Worm (Caenorhabditis elegans) whole organism, L4 larva: ENCODE measurements around the gene F15A8.1.

Experiments
- F37D6.2 ChIP-seq: sonication (generic microtip); optimal IDR thresholded peaks from 2 replicates; lab custom pipeline; 2016; ENCODE audit warnings: mild to moderate bottlenecking, missing genetic modification characterization, missing compliant biosample characterization
- F49E8.2 ChIP-seq: sonication (generic microtip); optimal IDR thresholded peaks from 2 replicates; lab custom pipeline; 2016; ENCODE audit warnings: missing compliant biosample characterization, mild to moderate bottlenecking, missing genetic modification characterization, borderline replicate concordance
- Y48G9A.11 ChIP-seq: fragments of 200-800 bp; sonication (Bioruptor generic); IDR thresholded peaks from 2 replicates; pipeline ENCODE4 v1.3.6; 2022; ENCODE audit warnings: missing genetic modification reagents, missing genetic modification characterization, missing compliant biosample characterization
- ZK337.2 ChIP-seq: fragments of 200-800 bp; sonication (Bioruptor generic); IDR thresholded peaks from 2 replicates; pipeline ENCODE4 v1.3.6; 2022; ENCODE audit warnings: missing genetic modification reagents, missing genetic modification characterization, missing compliant biosample characterization
- ZK546.5 ChIP-seq, 2 experiments: sonication (generic microtip); optimal IDR thresholded peaks; 2 replicates each; lab custom pipeline; 2017; ENCODE audit warnings: missing biosample characterization in 2 of 2, missing genetic modification characterization in 2 of 2
- aha-1 ChIP-seq: fragments of 150-350 bp; peaks from one replicate; lab custom pipeline; 2014; ENCODE audit warnings: missing biosample characterization, missing genetic modification characterization
- ama-1 ChIP-seq: fragments of 150-350 bp; optimal IDR thresholded peaks from 2 replicates; lab custom pipeline; 2014; ENCODE audit warnings: inconsistent platforms, mixed read lengths
- ceh-28 ChIP-seq: fragments of 150-350 bp; optimal IDR thresholded peaks from 2 replicates; lab custom pipeline; 2014; ENCODE audit warnings: missing biosample characterization, missing genetic modification reagents, missing genetic modification characterization
- ceh-32 ChIP-seq: sonication (generic microtip); optimal IDR thresholded peaks from 2 replicates; lab custom pipeline; 2016; ENCODE audit warnings: mild to moderate bottlenecking, missing genetic modification characterization, missing compliant biosample characterization; ENCODE audit not compliant: poor library complexity
- ceh-62 ChIP-seq: sonication (generic microtip); optimal IDR thresholded peaks from 2 replicates; lab custom pipeline; 2017; ENCODE audit warnings: missing biosample characterization, missing genetic modification characterization
- ceh-82 ChIP-seq: sonication (generic microtip); optimal IDR thresholded peaks from 2 replicates; lab custom pipeline; 2017; ENCODE audit warnings: missing biosample characterization, missing genetic modification characterization
- ctbp-1 ChIP-seq: fragments of 200-800 bp; sonication (Bioruptor generic); IDR thresholded peaks from 2 replicates; pipeline ENCODE4 v1.3.6; 2022; ENCODE audit warnings: missing genetic modification reagents, missing genetic modification characterization, missing compliant biosample characterization
- daf-8 ChIP-seq: fragments of 200-800 bp; sonication (Bioruptor generic); IDR thresholded peaks from 2 replicates; pipeline ENCODE4 v1.3.6; 2022; ENCODE audit warnings: missing genetic modification characterization, missing compliant biosample characterization
- dmd-6 ChIP-seq: fragments of 200-800 bp; sonication (Bioruptor generic); IDR thresholded peaks from 2 replicates; pipeline ENCODE4 v1.3.6; 2022; ENCODE audit warnings: missing genetic modification reagents, missing genetic modification characterization, missing compliant biosample characterization
- dve-1 ChIP-seq: sonication (generic microtip); optimal IDR thresholded peaks from 2 replicates; lab custom pipeline; 2017; ENCODE audit warnings: antibody characterized with exemption, mild to moderate bottlenecking, missing genetic modification characterization, missing compliant biosample characterization; ENCODE audit not compliant: insufficient read depth
- egl-27 ChIP-seq: sonication (generic microtip); optimal IDR thresholded peaks from 3 replicates; lab custom pipeline; 2017; ENCODE audit warnings: missing biosample characterization, missing genetic modification reagents, missing genetic modification characterization
- fkh-10 ChIP-seq: fragments of 150-350 bp; optimal IDR thresholded peaks from 2 replicates; lab custom pipeline; 2014; ENCODE audit warnings: missing biosample characterization, missing genetic modification reagents, missing genetic modification characterization
- hlh-11 ChIP-seq: fragments of 200-800 bp; sonication (Bioruptor generic); optimal IDR thresholded peaks from 2 replicates; lab custom pipeline; 2018; ENCODE audit warnings: mild to moderate bottlenecking, missing genetic modification characterization, missing compliant biosample characterization
- hlh-30 ChIP-seq: sonication (generic microtip); optimal IDR thresholded peaks from 2 replicates; lab custom pipeline; 2017; ENCODE audit warnings: antibody characterized with exemption, mild to moderate bottlenecking, missing genetic modification characterization, missing compliant biosample characterization; ENCODE audit not compliant: insufficient read depth
- hmg-1.1 ChIP-seq: fragments of 200-800 bp; sonication (Bioruptor generic); IDR thresholded peaks from 2 replicates; pipeline ENCODE4 v1.3.6; 2022; ENCODE audit warnings: missing genetic modification reagents, missing genetic modification characterization, missing compliant biosample characterization
- lin-13 ChIP-seq: fragments of 150-350 bp; optimal IDR thresholded peaks from 2 replicates; lab custom pipeline; 2014; ENCODE audit warnings: missing biosample characterization, missing genetic modification reagents, missing genetic modification characterization
- lin-15B ChIP-seq: fragments of 150-350 bp; sonication (generic microtip); optimal IDR thresholded peaks from 3 replicates; lab custom pipeline; 2014; ENCODE audit warnings: missing biosample characterization, missing genetic modification characterization
- lin-39 ChIP-seq: fragments of 150-350 bp; optimal IDR thresholded peaks from 2 replicates; lab custom pipeline; 2014; ENCODE audit warnings: missing biosample characterization, missing genetic modification reagents, missing genetic modification characterization
- madf-5 ChIP-seq, 2 experiments: fragments of 200-800 bp; sonication (Bioruptor generic); IDR thresholded peaks; 2 replicates each; pipeline ENCODE4 v1.3.6; 2022; ENCODE audit warnings: missing compliant biosample characterization in 2 of 2, missing genetic modification characterization in 2 of 2
- mdl-1 ChIP-seq, 2 experiments: fragments of 150-350 bp in 1 of 2; sonication (generic microtip) in 1 of 2; optimal IDR thresholded peaks; 2 replicates each; lab custom pipeline; 2014 to 2017; ENCODE audit warnings: missing biosample characterization in 2 of 2, missing genetic modification characterization in 2 of 2
- mdt-29 ChIP-seq: fragments of 200-800 bp; sonication (Bioruptor generic); IDR thresholded peaks from 2 replicates; pipeline ENCODE4 v1.3.6; 2022; ENCODE audit warnings: missing genetic modification reagents, missing genetic modification characterization, missing compliant biosample characterization
- mes-2 ChIP-seq: sonication (generic microtip); optimal IDR thresholded peaks from 2 replicates; lab custom pipeline; 2016; ENCODE audit warnings: missing genotype, mild to moderate bottlenecking, missing genetic modification characterization, missing compliant biosample characterization; ENCODE audit not compliant: poor library complexity, severe bottlenecking
- mxl-2 ChIP-seq: fragments of 200-800 bp; sonication (Bioruptor generic); conservative IDR thresholded peaks from 2 replicates; pipeline ENCODE4 v1.3.6; 2022; ENCODE audit warnings: missing genetic modification reagents, missing genetic modification characterization, missing compliant biosample characterization
- mxl-3 ChIP-seq: fragments of 200-800 bp; sonication (Bioruptor generic); optimal IDR thresholded peaks from 2 replicates; lab custom pipeline; 2018; ENCODE audit warnings: mild to moderate bottlenecking, missing genetic modification characterization, missing compliant biosample characterization
- nhr-10 ChIP-seq: fragments of 150-350 bp; optimal IDR thresholded peaks from 2 replicates; lab custom pipeline; 2014; ENCODE audit warnings: missing biosample characterization, missing genetic modification characterization
- nhr-102 ChIP-seq: sonication (generic microtip); optimal IDR thresholded peaks from 2 replicates; lab custom pipeline; 2016; ENCODE audit warnings: mild to moderate bottlenecking, missing genetic modification characterization, moderate library complexity, missing compliant biosample characterization
- nhr-28 ChIP-seq: fragments of 150-350 bp; optimal IDR thresholded peaks from 2 replicates; lab custom pipeline; 2014; ENCODE audit warnings: missing biosample characterization, missing genetic modification characterization
- nhr-41 ChIP-seq: fragments of 200-800 bp; sonication (Bioruptor generic); IDR thresholded peaks from 2 replicates; pipeline ENCODE4 v1.3.6; 2022; ENCODE audit warnings: missing genetic modification reagents, missing genetic modification characterization, missing compliant biosample characterization
- nhr-6 ChIP-seq: fragments of 150-350 bp; optimal IDR thresholded peaks from 2 replicates; lab custom pipeline; 2014; ENCODE audit warnings: missing biosample characterization, missing genetic modification characterization
- nhr-76 ChIP-seq: fragments of 150-350 bp; optimal IDR thresholded peaks from 2 replicates; lab custom pipeline; 2014; ENCODE audit warnings: missing biosample characterization, missing genetic modification characterization
- nhr-77 ChIP-seq: fragments of 150-350 bp; optimal IDR thresholded peaks from 2 replicates; lab custom pipeline; 2014; ENCODE audit warnings: missing biosample characterization, missing genetic modification characterization
- php-3 ChIP-seq: fragments of 200-800 bp; sonication (Bioruptor generic); IDR thresholded peaks from 2 replicates; pipeline ENCODE4 v1.3.6; 2022; ENCODE audit warnings: missing genetic modification reagents, missing genetic modification characterization, missing compliant biosample characterization
- pqm-1 ChIP-seq: sonication (generic microtip); optimal IDR thresholded peaks from 2 replicates; lab custom pipeline; 2017; ENCODE audit warnings: missing biosample characterization, missing genetic modification characterization
- rbr-2 ChIP-seq: sonication (generic microtip); optimal IDR thresholded peaks from 2 replicates; lab custom pipeline; 2016; ENCODE audit warnings: missing genotype, missing genetic modification characterization, missing compliant biosample characterization
- sdz-12 ChIP-seq: fragments of 200-800 bp; sonication (Bioruptor generic); optimal IDR thresholded peaks from 2 replicates; lab custom pipeline; 2018; ENCODE audit warnings: mild to moderate bottlenecking, missing genetic modification characterization, missing compliant biosample characterization
- skn-1 ChIP-seq: fragments of 150-350 bp; optimal IDR thresholded peaks from 2 replicates; lab custom pipeline; 2014; ENCODE audit warnings: missing biosample characterization, missing genetic modification characterization
- snpc-4 ChIP-seq: fragments of 150-350 bp; optimal IDR thresholded peaks from 2 replicates; lab custom pipeline; 2014; ENCODE audit warnings: missing biosample characterization, missing genetic modification characterization
- tra-1 ChIP-seq: fragments of 200-800 bp; sonication (Bioruptor generic); IDR thresholded peaks from 2 replicates; pipeline ENCODE4 v1.3.6; 2022; ENCODE audit warnings: missing genetic modification reagents, missing genetic modification characterization, missing compliant biosample characterization
- vab-7 ChIP-seq: fragments of 200-800 bp; sonication (Bioruptor generic); IDR thresholded peaks from 2 replicates; pipeline ENCODE4 v1.3.6; 2022; ENCODE audit warnings: missing genetic modification reagents, missing genetic modification characterization, missing compliant biosample characterization
- zip-2 ChIP-seq: fragments of 150-350 bp; optimal IDR thresholded peaks from 2 replicates; lab custom pipeline; 2014; ENCODE audit warnings: missing biosample characterization, missing genetic modification characterization
- ztf-11 ChIP-seq: fragments of 150-350 bp; optimal IDR thresholded peaks from 2 replicates; lab custom pipeline; 2014; ENCODE audit warnings: missing biosample characterization, missing genetic modification characterization
- ztf-7 ChIP-seq: fragments of 150-350 bp; optimal IDR thresholded peaks from 2 replicates; lab custom pipeline; 2014; ENCODE audit warnings: missing biosample characterization, missing genetic modification characterization

The F15A8.1 gene

DNA sequence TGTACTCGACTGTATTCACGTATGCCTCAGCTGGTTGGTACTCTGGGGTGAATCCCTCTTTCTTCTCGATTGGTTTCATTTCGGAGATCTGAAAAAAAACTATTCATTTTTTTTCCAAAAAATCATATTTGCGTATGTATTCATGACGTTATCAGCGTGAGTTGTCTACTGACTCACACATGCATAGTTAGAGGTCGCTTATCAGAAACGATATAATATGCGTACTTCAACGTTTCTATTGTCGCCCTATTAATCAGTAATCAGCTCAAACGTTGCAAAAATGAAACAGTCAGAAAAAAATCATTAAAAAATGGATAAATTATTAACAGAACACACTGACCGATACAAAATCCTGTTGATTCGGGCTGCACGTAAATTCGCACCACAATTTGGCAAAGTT lies 37.8 kb downstream of the F15A8.1 start (continued):
- TF ChIP-seq ztf-11 (tag; lab: Kevin White, UChicago) (no peak), snpc-4 (tag; lab: Kevin White, UChicago) (no peak), nhr-6 (tag; lab: Kevin White, UChicago) (no peak), nhr-76 (tag; lab: Kevin White, UChicago) (no peak), lin-13 (GFP tag; lab: Kevin White, UChicago) (no peak), mxl-3 (GFP tag; lab: Kevin White, UChicago) (peak; percentile 30), skn-1 (tag; lab: Kevin White, UChicago) (no peak), F37D6.2 (no peak), Y48G9A.11 (no peak), dve-1 (tag; lab: Kevin White, UChicago) (peak; percentile 45), rbr-2 (tag; lab: Kevin White, UChicago) (no peak), hmg-1.1 (GFP tag; lab: Robert Waterston, UW) (no peak), zip-2 (tag; lab: Kevin White, UChicago) (no peak), pqm-1 (tag; lab: Kevin White, UChicago) (peak; percentile 83), vab-7 (GFP tag; lab: Robert Waterston, UW) (no peak), tra-1 (GFP tag; lab: Robert Waterston, UW) (no peak), ctbp-1 (GFP tag; lab: Robert Waterston, UW) (no peak)

DNA sequence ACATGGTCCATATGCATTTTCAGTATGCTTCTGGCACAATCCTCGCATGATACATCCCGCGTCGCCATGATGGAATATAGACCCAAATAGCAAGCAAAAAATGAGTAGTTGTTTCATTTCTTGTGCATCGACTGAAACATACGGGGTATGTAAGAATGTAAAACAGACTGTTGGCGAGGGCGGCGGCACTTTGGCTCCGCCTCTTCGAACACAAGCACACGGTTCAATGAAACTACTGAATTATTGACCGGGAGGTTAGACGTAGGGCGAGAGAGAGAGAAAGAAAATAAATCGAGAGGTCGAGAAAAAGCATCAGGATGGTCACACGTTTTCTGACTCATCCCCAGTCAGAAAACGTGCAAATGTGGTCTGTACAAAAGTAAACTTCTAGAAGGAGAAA lies 39.2 kb downstream of the F15A8.1 start:
- peak; percentile 90 for TF ChIP-seq aha-1 (tag; lab: Kevin White, UChicago)
- no peak for TF ChIP-seq lin-15B (tag; lab: Kevin White, UChicago)
- peak; percentile 15 for TF ChIP-seq nhr-28 (tag; lab: Kevin White, UChicago)
- no peak for TF ChIP-seq ZK337.2 (GFP tag; lab: Robert Waterston, UW)
- TF ChIP-seq hlh-30 (tag; lab: Kevin White, UChicago) = peak; percentile 46
- TF ChIP-seq hlh-11 (tag; lab: Kevin White, UChicago) = peak; percentile 44
- no peak for TF ChIP-seq snpc-4 (tag; lab: Kevin White, UChicago)

DNA sequence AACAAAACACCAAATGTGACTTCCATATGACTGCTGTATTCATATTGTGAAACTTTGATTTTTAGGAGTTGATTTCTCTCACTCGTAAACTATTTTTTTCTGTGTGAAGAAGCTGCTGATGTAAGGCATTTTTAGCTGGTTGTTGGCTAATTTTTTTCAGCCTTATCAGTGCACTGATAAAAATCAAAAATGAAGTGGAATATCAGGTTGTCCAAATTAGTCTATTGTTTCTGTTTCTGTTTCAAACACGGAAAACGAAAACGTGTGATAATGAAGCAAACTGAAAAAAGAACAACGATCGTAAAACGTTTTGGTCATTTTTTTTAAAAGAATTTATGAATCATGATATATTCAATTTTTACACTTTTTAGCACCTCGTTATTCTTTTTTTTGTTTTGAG lies 40.1 kb downstream of the F15A8.1 start:
- TF ChIP-seq hmg-1.1 (GFP tag; lab: Robert Waterston, UW) = no peak
- TF ChIP-seq mdl-1 (tag; optimal IDR thresholded peaks at IDR 0.05; lab: Kevin White, UChicago) = no peak
- peak; percentile 9 for TF ChIP-seq nhr-77 (tag; lab: Kevin White, UChicago)
- TF ChIP-seq sdz-12 (GFP tag; lab: Kevin White, UChicago) = no peak
- TF ChIP-seq nhr-28 (tag; lab: Kevin White, UChicago) = peak; percentile 70
- no peak for TF ChIP-seq ceh-82
- no peak for TF ChIP-seq ceh-28 (tag; lab: Kevin White, UChicago)
- no peak for TF ChIP-seq ZK546.5 (tag; optimal IDR thresholded peaks at IDR 0.05; lab: Kevin White, UChicago)
- TF ChIP-seq ztf-11 (tag; lab: Kevin White, UChicago) = no peak
- TF ChIP-seq ztf-7 (tag; lab: Kevin White, UChicago) = no peak
- TF ChIP-seq ctbp-1 (GFP tag; lab: Robert Waterston, UW) = no peak
- no peak for TF ChIP-seq lin-39 (tag; lab: Kevin White, UChicago)
- no peak for TF ChIP-seq egl-27 (tag; lab: Kevin White, UChicago)
- TF ChIP-seq dmd-6 (GFP tag; lab: Robert Waterston, UW) = peak; percentile 36
- no peak for TF ChIP-seq nhr-6 (tag; lab: Kevin White, UChicago)
- TF ChIP-seq ceh-62 (tag; lab: Kevin White, UChicago) = no peak
- no peak for TF ChIP-seq nhr-41 (GFP tag; lab: Robert Waterston, UW)
- TF ChIP-seq F49E8.2 = no peak
- no peak for TF ChIP-seq mxl-2 (GFP tag; lab: Robert Waterston, UW)
- TF ChIP-seq ama-1 (lab: Kevin White, UChicago) = no peak
- TF ChIP-seq mes-2 = no peak
- TF ChIP-seq nhr-102 = no peak
- TF ChIP-seq pqm-1 (tag; lab: Kevin White, UChicago) = peak; percentile 90
- no peak for TF ChIP-seq vab-7 (GFP tag; lab: Robert Waterston, UW)
- no peak for TF ChIP-seq ceh-32 (tag; lab: Kevin White, UChicago)
- no peak for TF ChIP-seq php-3 (GFP tag; lab: Robert Waterston, UW)
- no peak for TF ChIP-seq fkh-10 (GFP tag; lab: Kevin White, UChicago)
- no peak for TF ChIP-seq mdt-29 (GFP tag; lab: Robert Waterston, UW)
- no peak for TF ChIP-seq madf-5 (GFP tag; IDR thresholded peaks at IDR 0.05; lab: Robert Waterston, UW)
- no peak for TF ChIP-seq nhr-10 (tag; lab: Kevin White, UChicago)
- peak; percentile 55 for TF ChIP-seq dve-1 (tag; lab: Kevin White, UChicago)
- TF ChIP-seq hlh-11 (tag; lab: Kevin White, UChicago) = peak; percentile 62
- TF ChIP-seq daf-8 (GFP tag; lab: Robert Waterston, UW) = no peak
